Fruit fly (Drosophila melanogaster) whole organism, embryonic: ENCODE results near the gene Zpr1.

Source experiments
- Atf6 ChIP-seq: fragments of 200-800 bp; sonication (Bioruptor generic); IDR thresholded peaks from 2 replicates; pipeline ENCODE4 v1.3.6; 2022; ENCODE audit warnings: missing biosample characterization, missing genetic modification characterization
- CG10267 ChIP-seq: fragments of 200-800 bp; sonication (Bioruptor generic); optimal IDR thresholded peaks from 2 replicates; lab custom pipeline; 2018; ENCODE audit warnings: missing biosample characterization, mild to moderate bottlenecking, missing genetic modification characterization, moderate library complexity
- CG12104 ChIP-seq: fragments of 200-800 bp; sonication (Bioruptor generic); optimal IDR thresholded peaks from 3 replicates; lab custom pipeline; 2016; ENCODE audit warnings: missing biosample characterization, missing genetic modification characterization
- CG12219 ChIP-seq: fragments of 200-800 bp; sonication (Bioruptor generic); optimal IDR thresholded peaks from 3 replicates; lab custom pipeline; 2018; ENCODE audit warnings: missing biosample characterization, mild to moderate bottlenecking, missing genetic modification characterization
- CG12942 ChIP-seq: fragments of 200-800 bp; sonication (Bioruptor generic); optimal IDR thresholded peaks from 3 replicates; lab custom pipeline; 2016; ENCODE audit warnings: missing biosample characterization, missing genetic modification characterization
- CG13287 ChIP-seq: fragments of 200-800 bp; sonication (Bioruptor generic); IDR thresholded peaks from 2 replicates; pipeline ENCODE4 v1.3.6; 2022; ENCODE audit warnings: missing biosample characterization, missing genetic modification characterization; ENCODE audit not compliant: partially characterized antibody
- CG13894 ChIP-seq: fragments of 200-800 bp; sonication (Bioruptor generic); optimal IDR thresholded peaks from 3 replicates; lab custom pipeline; 2018; ENCODE audit warnings: missing biosample characterization, mild to moderate bottlenecking, missing genetic modification characterization, moderate library complexity
- CG14014 ChIP-seq: fragments of 200-800 bp; sonication (Bioruptor generic); IDR thresholded peaks from 2 replicates; pipeline ENCODE4 v1.3.6; 2022; ENCODE audit warnings: missing biosample characterization, missing genetic modification characterization
- CG14710 ChIP-seq: fragments of 200-800 bp; sonication (Bioruptor generic); optimal IDR thresholded peaks from 3 replicates; lab custom pipeline; 2019; ENCODE audit warnings: missing biosample characterization, mild to moderate bottlenecking, missing genetic modification characterization, moderate library complexity
- CG15696 ChIP-seq: fragments of 200-800 bp; sonication (Bioruptor generic); optimal IDR thresholded peaks from 2 replicates; lab custom pipeline; 2019; ENCODE audit warnings: missing biosample characterization, mild to moderate bottlenecking, missing genetic modification characterization, moderate library complexity
- CG16863 ChIP-seq: fragments of 200-800 bp; sonication (Bioruptor generic); optimal IDR thresholded peaks from 3 replicates; lab custom pipeline; 2016; ENCODE audit warnings: missing biosample characterization, missing genetic modification characterization
- CG17802 ChIP-seq: fragments of 200-800 bp; sonication (Bioruptor generic); optimal IDR thresholded peaks from 2 replicates; lab custom pipeline; 2018; ENCODE audit warnings: missing biosample characterization, mild to moderate bottlenecking, missing genetic modification characterization, moderate library complexity
- CG17829 ChIP-seq: fragments of 200-800 bp; optimal IDR thresholded peaks from 2 replicates; lab custom pipeline; 2019; ENCODE audit warnings: missing biosample characterization, mild to moderate bottlenecking, missing genetic modification characterization, moderate library complexity
- CG18599 ChIP-seq: fragments of 200-800 bp; sonication (Bioruptor generic); optimal IDR thresholded peaks from 3 replicates; lab custom pipeline; 2017; ENCODE audit warnings: missing biosample characterization, missing genetic modification characterization, mild to moderate bottlenecking, moderate library complexity, missing genetic modification reagents
- CG2129 ChIP-seq: fragments of 200-800 bp; sonication (Bioruptor generic); IDR thresholded peaks from 2 replicates; pipeline ENCODE4 v1.3.6; 2022; ENCODE audit warnings: missing biosample characterization, missing genetic modification characterization; ENCODE audit not compliant: partially characterized antibody
- CG2712 ChIP-seq: fragments of 200-800 bp; optimal IDR thresholded peaks from 3 replicates; lab custom pipeline; 2019; ENCODE audit warnings: missing biosample characterization, mild to moderate bottlenecking, missing genetic modification characterization, moderate library complexity
- CG2875 ChIP-seq: fragments of 200-800 bp; sonication (Bioruptor generic); optimal IDR thresholded peaks from 2 replicates; lab custom pipeline; 2017; ENCODE audit warnings: missing biosample characterization, mild to moderate bottlenecking, missing genetic modification characterization, missing genetic modification reagents
- CG31224 ChIP-seq: fragments of 200-800 bp; sonication (Bioruptor generic); IDR thresholded peaks from 2 replicates; pipeline ENCODE4 v1.3.6; 2022; ENCODE audit warnings: missing biosample characterization, missing genetic modification characterization
- CG31365 ChIP-seq: fragments of 200-800 bp; sonication (Bioruptor generic); optimal IDR thresholded peaks from 2 replicates; lab custom pipeline; 2018; ENCODE audit warnings: missing biosample characterization, mild to moderate bottlenecking, missing genetic modification characterization
- CG33213 ChIP-seq: fragments of 200-800 bp; sonication (Bioruptor generic); optimal IDR thresholded peaks from 3 replicates; lab custom pipeline; 2016; ENCODE audit warnings: missing biosample characterization, missing genetic modification characterization
- CG3407 ChIP-seq: fragments of 200-800 bp; sonication (Bioruptor generic); optimal IDR thresholded peaks from 2 replicates; lab custom pipeline; 2018; ENCODE audit warnings: missing biosample characterization, mild to moderate bottlenecking, missing genetic modification characterization
- CG34376 ChIP-seq: fragments of 200-800 bp; sonication (Bioruptor generic); optimal IDR thresholded peaks from 2 replicates; lab custom pipeline; 2018; ENCODE audit warnings: missing biosample characterization, mild to moderate bottlenecking, missing genetic modification characterization
- CG4360 ChIP-seq: fragments of 200-800 bp; sonication (Bioruptor generic); IDR thresholded peaks from 2 replicates; pipeline ENCODE4 v1.3.6; 2022; ENCODE audit warnings: missing biosample characterization, missing genetic modification characterization
- CG4617 ChIP-seq: fragments of 200-800 bp; sonication (Bioruptor generic); optimal IDR thresholded peaks from 3 replicates; lab custom pipeline; 2016; ENCODE audit warnings: missing biosample characterization, missing genetic modification characterization, borderline replicate concordance
- CG4707 ChIP-seq: fragments of 200-800 bp; sonication (Bioruptor generic); optimal IDR thresholded peaks from 2 replicates; lab custom pipeline; 2018; ENCODE audit warnings: missing biosample characterization, mild to moderate bottlenecking, missing genetic modification characterization, moderate library complexity
- CG5953 ChIP-seq: fragments of 200-800 bp; sonication (Bioruptor generic); IDR thresholded peaks from 2 replicates; pipeline ENCODE4 v1.3.6; 2022; ENCODE audit warnings: missing biosample characterization, missing genetic modification characterization
- CG6254 ChIP-seq: fragments of 200-800 bp; sonication (Bioruptor generic); optimal IDR thresholded peaks from 3 replicates; lab custom pipeline; 2017; ENCODE audit warnings: mild to moderate bottlenecking, missing biosample characterization, missing genetic modification reagents, missing genetic modification characterization
- CG6683 ChIP-seq: fragments of 200-800 bp; sonication (Bioruptor generic); optimal IDR thresholded peaks from 2 replicates; lab custom pipeline; 2017; ENCODE audit warnings: missing biosample characterization, mild to moderate bottlenecking, missing genetic modification characterization, missing genetic modification reagents
- CG6791 ChIP-seq: fragments of 200-800 bp; sonication (Bioruptor generic); IDR thresholded peaks from 3 replicates; pipeline ENCODE4 v1.3.6; 2022; ENCODE audit warnings: missing biosample characterization, missing genetic modification characterization; ENCODE audit not compliant: partially characterized antibody
- CG7745 ChIP-seq: fragments of 200-800 bp; sonication (Bioruptor generic); optimal IDR thresholded peaks from 2 replicates; lab custom pipeline; 2018; ENCODE audit warnings: missing biosample characterization, mild to moderate bottlenecking, missing genetic modification characterization, moderate library complexity
- CG7786 ChIP-seq: fragments of 200-800 bp; sonication (Bioruptor generic); optimal IDR thresholded peaks from 2 replicates; lab custom pipeline; 2016; ENCODE audit warnings: missing biosample characterization, missing genetic modification characterization
- CG7839 ChIP-seq: fragments of 200-800 bp; sonication (Bioruptor generic); optimal IDR thresholded peaks from 3 replicates; lab custom pipeline; 2018; ENCODE audit warnings: missing biosample characterization, mild to moderate bottlenecking, missing genetic modification characterization, moderate library complexity
- CG9215 ChIP-seq: fragments of 200-800 bp; sonication (Bioruptor generic); IDR thresholded peaks from 2 replicates; pipeline ENCODE4 v1.3.6; 2022; ENCODE audit warnings: missing biosample characterization, missing genetic modification characterization
- CG9932 ChIP-seq: fragments of 200-800 bp; sonication (Bioruptor generic); IDR thresholded peaks from 2 replicates; pipeline ENCODE4 v1.3.6; 2022; ENCODE audit warnings: missing biosample characterization, missing genetic modification characterization
- Chrac-16 ChIP-seq: fragments of 200-800 bp; sonication (Bioruptor generic); optimal IDR thresholded peaks from 3 replicates; lab custom pipeline; 2016; ENCODE audit warnings: missing biosample characterization, missing genetic modification characterization
- Doc3 ChIP-seq: fragments of 200-800 bp; sonication (Bioruptor generic); IDR thresholded peaks from 3 replicates; pipeline ENCODE4 v1.3.6; 2022; ENCODE audit warnings: missing biosample characterization, missing genetic modification characterization; ENCODE audit not compliant: partially characterized antibody
- Ssrp ChIP-seq: fragments of 200-800 bp; sonication (Bioruptor generic); optimal IDR thresholded peaks from 2 replicates; lab custom pipeline; 2018; ENCODE audit warnings: missing biosample characterization, mild to moderate bottlenecking, missing genetic modification characterization, moderate library complexity
- YL-1 ChIP-seq: fragments of 200-800 bp; sonication (Bioruptor generic); optimal IDR thresholded peaks from 3 replicates; lab custom pipeline; 2017; ENCODE audit warnings: missing biosample characterization, mild to moderate bottlenecking, missing genetic modification characterization
- abd-A ChIP-seq: fragments of 200-800 bp; sonication (Bioruptor generic); optimal IDR thresholded peaks from 3 replicates; lab custom pipeline; 2019; ENCODE audit warnings: missing biosample characterization, mild to moderate bottlenecking, missing genetic modification characterization, moderate library complexity
- bigmax ChIP-seq: fragments of 200-800 bp; sonication (Bioruptor generic); optimal IDR thresholded peaks from 2 replicates; lab custom pipeline; 2018; ENCODE audit warnings: missing biosample characterization, mild to moderate bottlenecking, missing genetic modification characterization
- danr ChIP-seq: fragments of 200-800 bp; sonication (Bioruptor generic); IDR thresholded peaks from 2 replicates; pipeline ENCODE4 v1.3.6; 2022; ENCODE audit warnings: missing biosample characterization, missing genetic modification characterization
- emc ChIP-seq: fragments of 200-800 bp; sonication (Bioruptor generic); optimal IDR thresholded peaks from 2 replicates; lab custom pipeline; 2016; ENCODE audit warnings: missing biosample characterization, missing genetic modification characterization
- exex ChIP-seq: fragments of 200-800 bp; sonication (Bioruptor generic); optimal IDR thresholded peaks from 4 replicates; lab custom pipeline; 2018; ENCODE audit warnings: missing biosample characterization, mild to moderate bottlenecking, missing genetic modification characterization, moderate library complexity
- gcm ChIP-seq: fragments of 200-800 bp; sonication (Bioruptor generic); optimal IDR thresholded peaks from 2 replicates; lab custom pipeline; 2019; ENCODE audit warnings: missing biosample characterization, mild to moderate bottlenecking, missing genetic modification characterization, moderate library complexity
- hb ChIP-seq: fragments of 200-800 bp; sonication (Bioruptor generic); IDR thresholded peaks from 3 replicates; pipeline ENCODE4 v1.3.6; 2022; ENCODE audit warnings: missing biosample characterization, missing genetic modification characterization; ENCODE audit not compliant: partially characterized antibody
- pfk ChIP-seq: fragments of 200-800 bp; sonication (Bioruptor generic); optimal IDR thresholded peaks from 2 replicates; lab custom pipeline; 2018; ENCODE audit warnings: missing biosample characterization, mild to moderate bottlenecking, missing genetic modification characterization, moderate library complexity
- sens-2 ChIP-seq: fragments of 200-800 bp; sonication (Bioruptor generic); IDR thresholded peaks from 2 replicates; pipeline ENCODE4 v1.3.6; 2022; ENCODE audit warnings: missing biosample characterization, missing genetic modification characterization
- tap ChIP-seq: fragments of 200-800 bp; optimal IDR thresholded peaks from 3 replicates; lab custom pipeline; 2019; ENCODE audit warnings: missing biosample characterization, mild to moderate bottlenecking, missing genetic modification characterization, moderate library complexity
- twi ChIP-seq: fragments of 200-800 bp; optimal IDR thresholded peaks from 2 replicates; lab custom pipeline; 2019; ENCODE audit warnings: missing biosample characterization, mild to moderate bottlenecking, missing genetic modification characterization, moderate library complexity
- wek ChIP-seq: fragments of 200-800 bp; sonication (Bioruptor generic); optimal IDR thresholded peaks from 3 replicates; lab custom pipeline; 2018; ENCODE audit warnings: missing biosample characterization, mild to moderate bottlenecking, missing genetic modification characterization, moderate library complexity

Zpr1 gene

DNA sequence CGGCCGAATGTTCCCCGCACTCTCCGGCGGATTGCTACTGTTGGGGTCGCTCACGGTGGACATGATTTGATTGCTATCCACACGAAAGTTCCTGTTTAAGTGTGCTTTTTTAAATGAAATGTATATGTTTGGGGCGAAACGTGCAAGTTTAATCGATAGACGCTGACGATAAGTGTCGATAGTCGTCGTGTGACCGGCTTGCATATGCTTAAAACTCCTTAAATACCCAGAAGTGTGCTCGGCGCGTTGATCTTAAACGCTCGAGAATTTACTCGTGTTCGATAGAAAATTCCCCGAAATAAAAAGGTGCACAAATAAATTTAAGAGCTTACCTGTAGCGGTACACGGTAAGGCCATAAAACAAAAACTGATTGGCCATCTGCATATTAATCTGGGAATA lies at the start of gene Zpr1, which contains the start of gene CG44532 (continued):
- TF ChIP-seq gcm (GFP tag; lab: Kevin White, UChicago) (no peak), CG33213 (GFP tag; lab: Kevin White, UChicago) (no peak), CG18599 (GFP tag; lab: Kevin White, UChicago) (no peak), exex (tag; lab: Kevin White, UChicago) (no peak), abd-A (tag; lab: Kevin White, UChicago) (no peak), CG15696 (tag; lab: Kevin White, UChicago) (no peak), CG17802 (no peak), CG13894 (tag; lab: Kevin White, UChicago) (no peak), CG2712 (no peak), tap (tag; lab: Kevin White, UChicago) (no peak), CG13287 (GFP tag; lab: Robert Waterston, UW) (peak; percentile 77), CG14710 (tag; lab: Kevin White, UChicago) (peak; percentile 18), CG14014 (GFP tag; lab: Robert Waterston, UW) (no peak), danr (GFP tag; lab: Robert Waterston, UW) (no peak), CG7839 (tag; lab: Kevin White, UChicago) (no peak), CG9215 (GFP tag; lab: Robert Waterston, UW) (no peak), CG4707 (GFP tag; lab: Kevin White, UChicago) (no peak), CG2875 (GFP tag; lab: Kevin White, UChicago) (no peak), CG6683 (GFP tag; lab: Kevin White, UChicago) (no peak), sens-2 (no peak), CG10267 (tag; lab: Kevin White, UChicago) (no peak), CG31365 (tag; lab: Kevin White, UChicago) (no peak), CG12942 (GFP tag; lab: Kevin White, UChicago) (no peak), hb (GFP tag; lab: Robert Waterston, UW) (0 out of 3 replicates have a peak, but pooled peaks have one; percentile 17), emc (GFP tag; lab: Kevin White, UChicago) (no peak), CG7786 (GFP tag; lab: Kevin White, UChicago) (no peak), CG16863 (GFP tag; lab: Kevin White, UChicago) (no peak), Atf6 (no peak), CG12104 (GFP tag; lab: Kevin White, UChicago) (no peak), twi (tag; lab: Kevin White, UChicago) (no peak), CG5953 (no peak), Chrac-16 (GFP tag; lab: Kevin White, UChicago) (no peak), YL-1 (no peak), Doc3 (GFP tag; lab: Robert Waterston, UW) (peak; percentile 50; the same call in 2 of the 3 replicates), CG31224 (GFP tag; lab: Robert Waterston, UW) (no peak), CG2129 (GFP tag; lab: Robert Waterston, UW) (no peak; the same call in none of the 2 replicates), CG9932 (GFP tag; lab: Robert Waterston, UW) (no peak), CG7745 (tag; lab: Kevin White, UChicago) (no peak), CG6791 (peak; percentile 71), Ssrp (no peak), CG12219 (no peak), CG3407 (no peak), bigmax (GFP tag; lab: Kevin White, UChicago) (no peak), CG4617 (GFP tag; lab: Kevin White, UChicago) (peak; percentile 21), CG4360 (no peak), CG6254 (GFP tag; lab: Kevin White, UChicago) (no peak), wek (GFP tag; lab: Kevin White, UChicago) (no peak), CG17829 (no peak), CG34376 (GFP tag; lab: Kevin White, UChicago) (no peak), pfk (GFP tag; lab: Kevin White, UChicago) (no peak)
